Worm (Caenorhabditis elegans) whole organism, mixed stage, embryonic: ENCODE data around the gene C29A12.6.

Experiments
- M03D4.4 ChIP-seq: sonication (generic microtip); optimal IDR thresholded peaks from 2 replicates; lab custom pipeline; 2017; ENCODE audit warnings: mild to moderate bottlenecking, missing genetic modification characterization, missing compliant biosample characterization
- bed-3 ChIP-seq: fragments of 200-800 bp; sonication (Bioruptor generic); optimal IDR thresholded peaks from 3 replicates; lab custom pipeline; 2018; ENCODE audit warnings: mild to moderate bottlenecking, missing genetic modification characterization, moderate library complexity, missing compliant biosample characterization
- blmp-1 ChIP-seq: fragments of 150-350 bp; optimal IDR thresholded peaks from 2 replicates; lab custom pipeline; 2014; ENCODE audit warnings: missing biosample characterization, missing genetic modification characterization
- ceh-39 ChIP-seq: fragments of 150-350 bp; optimal IDR thresholded peaks from 2 replicates; lab custom pipeline; 2014; ENCODE audit warnings: missing biosample characterization, missing genetic modification characterization
- ceh-43 ChIP-seq: fragments of 200-800 bp; sonication (Bioruptor generic); optimal IDR thresholded peaks from 2 replicates; lab custom pipeline; 2018; ENCODE audit warnings: mild to moderate bottlenecking, missing genetic modification characterization, moderate library complexity, missing compliant biosample characterization
- ceh-83 ChIP-seq: fragments of 200-800 bp; sonication (Bioruptor generic); optimal IDR thresholded peaks from 2 replicates; lab custom pipeline; 2018; ENCODE audit warnings: mild to moderate bottlenecking, missing genetic modification characterization, missing compliant biosample characterization
- ces-1 ChIP-seq: fragments of 150-350 bp; optimal IDR thresholded peaks from 2 replicates; lab custom pipeline; 2014; ENCODE audit warnings: missing biosample characterization, missing genetic modification reagents, missing genetic modification characterization
- cnd-1 ChIP-seq: fragments of 200-800 bp; sonication (Bioruptor generic); optimal IDR thresholded peaks from 2 replicates; lab custom pipeline; 2018; ENCODE audit warnings: mild to moderate bottlenecking, missing genetic modification characterization, missing compliant biosample characterization
- drap-1 ChIP-seq: fragments of 200-800 bp; sonication (Bioruptor generic); optimal IDR thresholded peaks from 3 replicates; lab custom pipeline; 2018; ENCODE audit warnings: mild to moderate bottlenecking, missing genetic modification characterization, missing compliant biosample characterization
- elt-1 ChIP-seq: sonication (generic microtip); optimal IDR thresholded peaks from 2 replicates; lab custom pipeline; 2017; ENCODE audit warnings: missing genetic modification characterization, mild to moderate bottlenecking, missing compliant biosample characterization, antibody characterized with exemption, moderate library complexity, borderline replicate concordance; ENCODE audit not compliant: insufficient read depth
- elt-3 ChIP-seq: fragments of 150-350 bp; optimal IDR thresholded peaks from 2 replicates; lab custom pipeline; 2014; ENCODE audit warnings: missing biosample characterization, missing genetic modification characterization
- flh-1 ChIP-seq: fragments of 200-800 bp; sonication (Bioruptor generic); optimal IDR thresholded peaks from 2 replicates; lab custom pipeline; 2018; ENCODE audit warnings: mild to moderate bottlenecking, missing genetic modification characterization, moderate library complexity, missing compliant biosample characterization
- ham-2 ChIP-seq: fragments of 200-800 bp; sonication (Bioruptor generic); optimal IDR thresholded peaks from 2 replicates; lab custom pipeline; 2018; ENCODE audit warnings: mild to moderate bottlenecking, missing genetic modification characterization, missing compliant biosample characterization
- lin-13 ChIP-seq: fragments of 150-350 bp; optimal IDR thresholded peaks from 2 replicates; lab custom pipeline; 2014; ENCODE audit warnings: missing biosample characterization, missing genetic modification characterization
- lin-32 ChIP-seq: fragments of 200-800 bp; sonication (Bioruptor generic); optimal IDR thresholded peaks from 2 replicates; lab custom pipeline; 2018; ENCODE audit warnings: mild to moderate bottlenecking, missing genetic modification characterization, missing compliant biosample characterization
- lsy-2 ChIP-seq: fragments of 150-350 bp; optimal IDR thresholded peaks from 2 replicates; lab custom pipeline; 2014; ENCODE audit warnings: missing biosample characterization, missing genetic modification characterization
- mab-5 ChIP-seq: fragments of 150-350 bp; optimal IDR thresholded peaks from 2 replicates; lab custom pipeline; 2014; ENCODE audit warnings: missing biosample characterization, missing genetic modification characterization
- mep-1 ChIP-seq: fragments of 150-350 bp; optimal IDR thresholded peaks from 2 replicates; lab custom pipeline; 2017; ENCODE audit warnings: missing biosample characterization, missing genetic modification reagents, missing genetic modification characterization, inconsistent platforms
- mls-2 ChIP-seq: sonication (generic microtip); optimal IDR thresholded peaks from 2 replicates; lab custom pipeline; 2016; ENCODE audit warnings: mild to moderate bottlenecking, missing genetic modification characterization, moderate library complexity, missing compliant biosample characterization
- nhr-12 ChIP-seq: fragments of 150-350 bp; optimal IDR thresholded peaks from 2 replicates; lab custom pipeline; 2014; ENCODE audit warnings: missing biosample characterization, missing genetic modification characterization
- nhr-2 ChIP-seq: fragments of 150-350 bp; optimal IDR thresholded peaks from 2 replicates; lab custom pipeline; 2014; ENCODE audit warnings: missing biosample characterization, missing genetic modification characterization
- nhr-237 ChIP-seq: fragments of 150-350 bp; optimal IDR thresholded peaks from 2 replicates; lab custom pipeline; 2014; ENCODE audit warnings: missing biosample characterization, missing genetic modification characterization
- nhr-28 ChIP-seq: fragments of 150-350 bp; optimal IDR thresholded peaks from 2 replicates; lab custom pipeline; 2014; ENCODE audit warnings: missing biosample characterization, missing genetic modification characterization
- pha-4 ChIP-seq: fragments of 150-350 bp; optimal IDR thresholded peaks from 2 replicates; lab custom pipeline; 2018; ENCODE audit warnings: missing biosample characterization, missing genetic modification reagents, missing genetic modification characterization
- sem-2 ChIP-seq: fragments of 200-800 bp; sonication (Bioruptor generic); optimal IDR thresholded peaks from 2 replicates; lab custom pipeline; 2018; ENCODE audit warnings: mild to moderate bottlenecking, missing genetic modification characterization, missing compliant biosample characterization
- snpc-4 ChIP-seq: fragments of 150-350 bp; optimal IDR thresholded peaks from 2 replicates; lab custom pipeline; 2014; ENCODE audit warnings: missing biosample characterization, missing genetic modification characterization
- sptf-1 ChIP-seq: sonication (generic microtip); optimal IDR thresholded peaks from 2 replicates; lab custom pipeline; 2017; ENCODE audit warnings: mild to moderate bottlenecking, missing genetic modification characterization, moderate library complexity, missing compliant biosample characterization
- tbx-8 ChIP-seq: fragments of 200-800 bp; sonication (Bioruptor generic); optimal IDR thresholded peaks from 2 replicates; lab custom pipeline; 2018; ENCODE audit warnings: mild to moderate bottlenecking, missing genetic modification characterization, moderate library complexity, missing compliant biosample characterization
- unc-120 ChIP-seq: sonication (generic microtip); optimal IDR thresholded peaks from 2 replicates; lab custom pipeline; 2017; ENCODE audit warnings: missing genetic modification characterization, missing compliant biosample characterization; ENCODE audit not compliant: poor library complexity, severe bottlenecking
- unc-39 ChIP-seq: fragments of 150-350 bp; optimal IDR thresholded peaks from 2 replicates; lab custom pipeline; 2014; ENCODE audit warnings: missing biosample characterization, missing genetic modification characterization
- unc-62 ChIP-seq: fragments of 150-350 bp; optimal IDR thresholded peaks from 2 replicates; lab custom pipeline; 2014; ENCODE audit warnings: missing biosample characterization, missing genetic modification reagents, missing genetic modification characterization
- zip-8 ChIP-seq: fragments of 150-350 bp; optimal IDR thresholded peaks from 2 replicates; lab custom pipeline; 2014; ENCODE audit warnings: missing biosample characterization, missing genetic modification characterization
- ztf-11 ChIP-seq: fragments of 150-350 bp; optimal IDR thresholded peaks from 2 replicates; lab custom pipeline; 2014; ENCODE audit warnings: missing biosample characterization, missing genetic modification characterization

C29A12.6 gene

DNA sequence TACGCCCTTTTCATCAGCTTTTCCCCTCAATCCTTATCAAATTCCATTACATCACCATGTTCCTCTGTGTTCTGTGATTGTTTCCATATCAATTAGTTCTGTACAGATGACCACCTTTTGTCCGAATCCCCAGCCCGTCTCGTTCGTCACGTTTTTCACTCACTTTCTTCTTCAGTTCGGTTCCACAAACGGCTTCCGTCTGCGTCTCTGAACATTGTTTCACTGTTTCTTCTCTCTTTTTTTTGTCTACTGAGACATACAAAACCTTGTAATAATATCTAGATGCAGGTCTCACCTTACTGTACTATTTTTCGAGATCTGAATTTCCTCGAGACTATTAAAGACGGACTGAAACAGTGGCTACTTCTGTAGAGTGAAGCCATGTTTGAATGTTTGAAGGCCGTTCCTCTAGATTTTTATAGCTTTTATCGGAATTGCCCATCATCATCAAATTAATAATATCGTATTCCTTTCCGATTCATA is 39.5 kb downstream of the C29A12.6 start, which contains the start of gene F32D8.3:
F32D8.3 (plus strand) TSS at position 433 of the 483 bp plus-strand sequence.
- no peak for TF ChIP-seq nhr-28 (tag; lab: Kevin White, UChicago)
- no peak for TF ChIP-seq nhr-237 (tag; lab: Kevin White, UChicago)
- no peak for TF ChIP-seq elt-1 (tag; lab: Kevin White, UChicago)
- TF ChIP-seq bed-3 (GFP tag; lab: Kevin White, UChicago), result no peak
- TF ChIP-seq mab-5 (tag; lab: Kevin White, UChicago), result no peak
- no peak for TF ChIP-seq pha-4 (tag; lab: Kevin White, UChicago)
- TF ChIP-seq lin-32 (GFP tag; lab: Kevin White, UChicago), result no peak
- TF ChIP-seq sem-2 (GFP tag; lab: Kevin White, UChicago), result no peak
- TF ChIP-seq unc-120, result no peak
- TF ChIP-seq cnd-1, result no peak
- TF ChIP-seq, all 35 proteins: peak for 0

- no peak for TF ChIP-seq ceh-39 (tag; lab: Kevin White, UChicago)
- no peak for TF ChIP-seq ztf-11
- TF ChIP-seq blmp-1 (tag; lab: Kevin White, UChicago), result no peak
- no peak for TF ChIP-seq pha-4 (tag; lab: Kevin White, UChicago)
- TF ChIP-seq cnd-1, result no peak
- TF ChIP-seq lsy-2, result no peak
- TF ChIP-seq elt-1 (tag; lab: Kevin White, UChicago), result no peak
- TF ChIP-seq nhr-12 (tag; lab: Kevin White, UChicago), result no peak
- TF ChIP-seq tbx-8 (GFP tag; lab: Kevin White, UChicago), result no peak
- TF ChIP-seq nhr-28 (tag; lab: Kevin White, UChicago), result no peak
- no peak for TF ChIP-seq mab-5 (tag; lab: Kevin White, UChicago)
- no peak for TF ChIP-seq elt-3 (tag; lab: Kevin White, UChicago)
- no peak for TF ChIP-seq unc-62 (GFP tag; lab: Kevin White, UChicago)
- TF ChIP-seq sptf-1, result no peak
- no peak for TF ChIP-seq nhr-2 (tag; lab: Kevin White, UChicago)
- TF ChIP-seq ham-2, result no peak
- no peak for TF ChIP-seq zip-8
- TF ChIP-seq unc-39 (tag; lab: Kevin White, UChicago), result no peak
- no peak for TF ChIP-seq nhr-237 (tag; lab: Kevin White, UChicago)
These were observed 40.6 kb downstream of the C29A12.6 start for ce11 chrV:10887564-10887963.

ce11 chrV:10888153-10888552 is 41.2 kb downstream of the C29A12.6 start:
- TF ChIP-seq mep-1 (no peak), ceh-39 (tag; lab: Kevin White, UChicago) (no peak), M03D4.4 (no peak), sptf-1 (no peak), blmp-1 (tag; lab: Kevin White, UChicago) (no peak), ceh-83 (GFP tag; lab: Kevin White, UChicago) (no peak), nhr-28 (tag; lab: Kevin White, UChicago) (no peak), lsy-2 (no peak), cnd-1 (no peak)
- TF ChIP-seq, all 35 proteins: peak for 0

DNA sequence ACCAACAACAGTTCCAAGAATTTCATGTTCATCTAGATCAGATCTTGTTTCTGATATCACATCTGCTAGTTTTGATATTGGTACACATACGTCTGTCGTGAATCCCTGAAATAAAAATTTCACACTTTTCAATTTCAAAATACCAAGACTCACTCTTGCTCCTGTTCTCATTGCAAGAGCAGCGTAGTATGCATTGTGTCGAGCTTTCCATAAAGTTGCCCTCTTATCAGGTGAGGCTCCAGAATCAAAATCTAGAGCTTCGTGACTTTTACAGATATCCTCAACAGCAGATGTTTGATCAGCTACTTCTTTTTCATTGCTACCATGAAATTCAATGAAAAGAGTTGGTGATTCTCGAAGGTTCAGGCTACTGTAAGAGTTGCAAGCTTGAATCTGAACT is 42.0 kb downstream of the C29A12.6 start, which contains the start of gene F32D8.11:
F32D8.11 (minus strand) TSS at position 101 of the 400 bp plus-strand sequence.
- TF ChIP-seq flh-1 (no peak), pha-4 (tag; lab: Kevin White, UChicago) (no peak), sem-2 (GFP tag; lab: Kevin White, UChicago) (no peak), ham-2 (no peak), unc-39 (tag; lab: Kevin White, UChicago) (no peak), unc-62 (GFP tag; lab: Kevin White, UChicago) (no peak), mls-2 (tag; lab: Kevin White, UChicago) (no peak), lin-13 (tag; lab: Kevin White, UChicago) (no peak), tbx-8 (GFP tag; lab: Kevin White, UChicago) (no peak), ceh-43 (no peak), M03D4.4 (no peak), mab-5 (tag; lab: Kevin White, UChicago) (no peak)

DNA sequence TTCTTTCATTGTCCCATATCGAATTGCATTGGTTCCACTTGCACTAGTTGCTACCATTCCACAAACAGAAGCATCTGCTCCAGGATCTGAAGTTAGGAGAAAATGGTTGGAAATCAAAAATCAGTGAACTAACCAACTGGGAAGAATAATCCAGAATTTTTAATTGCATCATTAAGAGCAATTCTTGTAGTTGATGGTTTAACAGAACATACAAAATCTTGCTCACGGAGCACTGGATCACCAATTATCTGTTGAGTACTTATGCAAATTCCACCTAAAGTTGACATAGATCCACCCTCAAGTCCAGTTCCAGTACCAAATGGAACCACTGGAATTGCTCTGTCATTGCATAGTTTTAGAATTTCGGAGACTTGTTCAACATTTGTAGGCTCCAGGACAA is 42.8 kb downstream of the C29A12.6 start:
- TF ChIP-seq nhr-2 (tag; lab: Kevin White, UChicago), result no peak
- TF ChIP-seq ceh-39 (tag; lab: Kevin White, UChicago), result no peak
- no peak for TF ChIP-seq snpc-4 (tag; lab: Kevin White, UChicago)
- no peak for TF ChIP-seq elt-1 (tag; lab: Kevin White, UChicago)
- no peak for TF ChIP-seq unc-120
- no peak for TF ChIP-seq blmp-1 (tag; lab: Kevin White, UChicago)
- TF ChIP-seq ztf-11, result no peak
- TF ChIP-seq ces-1 (GFP tag; lab: Kevin White, UChicago), result no peak
- no peak for TF ChIP-seq sem-2 (GFP tag; lab: Kevin White, UChicago)
- TF ChIP-seq cnd-1, result no peak
- TF ChIP-seq drap-1 (GFP tag; lab: Kevin White, UChicago), result no peak
- no peak for TF ChIP-seq unc-62 (GFP tag; lab: Kevin White, UChicago)
